Worm (Caenorhabditis elegans) whole organism, L3 larva: ENCODE data around the gene srx-26.

Experiments used
- ZK546.5 ChIP-seq: sonication (generic microtip); optimal IDR thresholded peaks from 2 replicates; lab custom pipeline; 2017; ENCODE audit warnings: missing biosample characterization, missing genetic modification characterization
- aly-2 ChIP-seq: fragments of 150-350 bp; optimal IDR thresholded peaks from 2 replicates; lab custom pipeline; 2014; ENCODE audit warnings: missing biosample characterization, missing genetic modification characterization
- ceh-28 ChIP-seq: fragments of 150-350 bp; optimal IDR thresholded peaks from 2 replicates; lab custom pipeline; 2014; ENCODE audit warnings: missing biosample characterization, missing genetic modification reagents, missing genetic modification characterization
- ceh-82 ChIP-seq: fragments of 150-350 bp; optimal IDR thresholded peaks from 2 replicates; lab custom pipeline; 2014; ENCODE audit warnings: missing biosample characterization, missing genetic modification characterization
- ceh-9 ChIP-seq: sonication (generic microtip); optimal IDR thresholded peaks from 2 replicates; lab custom pipeline; 2018; ENCODE audit warnings: missing biosample characterization, missing genetic modification characterization
- daf-12 ChIP-seq: fragments of 150-350 bp; optimal IDR thresholded peaks from 2 replicates; lab custom pipeline; 2014; ENCODE audit warnings: missing biosample characterization, missing genetic modification reagents, missing genetic modification characterization
- egl-27 ChIP-seq: sonication (generic microtip); optimal IDR thresholded peaks from 4 replicates; lab custom pipeline; 2017; ENCODE audit warnings: missing biosample characterization, missing genetic modification reagents, missing genetic modification characterization
- egl-5 ChIP-seq: fragments of 150-350 bp; optimal IDR thresholded peaks from 2 replicates; lab custom pipeline; 2017; ENCODE audit warnings: missing biosample characterization, missing genetic modification reagents, missing genetic modification characterization, inconsistent platforms
- elt-1 ChIP-seq: fragments of 150-350 bp; optimal IDR thresholded peaks from 2 replicates; lab custom pipeline; 2014; ENCODE audit warnings: missing biosample characterization, missing genetic modification characterization
- elt-2 ChIP-seq: sonication (generic microtip); optimal IDR thresholded peaks from 2 replicates; lab custom pipeline; 2016; ENCODE audit warnings: missing genetic modification reagents, mild to moderate bottlenecking, missing genetic modification characterization, missing compliant biosample characterization
- fkh-10 ChIP-seq: sonication (generic microtip); optimal IDR thresholded peaks from 2 replicates; lab custom pipeline; 2017; ENCODE audit warnings: missing biosample characterization, missing genetic modification reagents, missing genetic modification characterization
- fos-1 ChIP-seq: fragments of 150-350 bp; optimal IDR thresholded peaks from 2 replicates; lab custom pipeline; 2014; ENCODE audit warnings: missing biosample characterization, missing genetic modification characterization
- hmg-11 ChIP-seq: sonication (generic microtip); optimal IDR thresholded peaks from 2 replicates; lab custom pipeline; 2016; ENCODE audit warnings: missing genetic modification characterization, missing compliant biosample characterization
- jun-1 ChIP-seq: fragments of 150-350 bp; optimal IDR thresholded peaks from 2 replicates; lab custom pipeline; 2014; ENCODE audit warnings: missing biosample characterization, missing genetic modification reagents, missing genetic modification characterization
- lin-15B ChIP-seq: fragments of 150-350 bp; optimal IDR thresholded peaks from 2 replicates; lab custom pipeline; 2014; ENCODE audit warnings: missing biosample characterization, missing genetic modification characterization
- mdl-1 ChIP-seq: fragments of 150-350 bp; optimal IDR thresholded peaks from 2 replicates; lab custom pipeline; 2014; ENCODE audit warnings: missing biosample characterization, missing genetic modification characterization
- nhr-11 ChIP-seq: fragments of 150-350 bp; optimal IDR thresholded peaks from 2 replicates; lab custom pipeline; 2014; ENCODE audit warnings: missing biosample characterization, missing genetic modification characterization
- nhr-23 ChIP-seq: fragments of 150-350 bp; optimal IDR thresholded peaks from 2 replicates; lab custom pipeline; 2014; ENCODE audit warnings: missing biosample characterization, missing genetic modification reagents, missing genetic modification characterization
- nhr-43 ChIP-seq: sonication (generic microtip); optimal IDR thresholded peaks from 2 replicates; lab custom pipeline; 2016; ENCODE audit warnings: mild to moderate bottlenecking, missing genetic modification characterization, missing compliant biosample characterization; ENCODE audit not compliant: poor library complexity, severe bottlenecking
- nhr-67 ChIP-seq: fragments of 150-350 bp; optimal IDR thresholded peaks from 2 replicates; lab custom pipeline; 2014; ENCODE audit warnings: missing biosample characterization, missing genetic modification characterization
- nhr-76 ChIP-seq: fragments of 150-350 bp; sonication (generic microtip); optimal IDR thresholded peaks from 5 replicates; lab custom pipeline; 2014; ENCODE audit warnings: missing biosample characterization, missing genetic modification characterization
- pha-4 ChIP-seq: fragments of 150-350 bp; optimal IDR thresholded peaks from 2 replicates; lab custom pipeline; 2014; ENCODE audit warnings: missing biosample characterization, missing genetic modification reagents, missing genetic modification characterization
- skn-1 ChIP-seq: fragments of 150-350 bp; optimal IDR thresholded peaks from 2 replicates; lab custom pipeline; 2014; ENCODE audit warnings: missing biosample characterization, missing genetic modification characterization
- snpc-4 ChIP-seq: fragments of 150-350 bp; optimal IDR thresholded peaks from 2 replicates; lab custom pipeline; 2014; ENCODE audit warnings: missing biosample characterization, missing genetic modification characterization
- tbx-2 ChIP-seq: sonication (generic microtip); optimal IDR thresholded peaks from 2 replicates; lab custom pipeline; 2016; ENCODE audit warnings: mild to moderate bottlenecking, missing genetic modification characterization, missing compliant biosample characterization
- unc-62 ChIP-seq: fragments of 150-350 bp; sonication (generic microtip); optimal IDR thresholded peaks from 4 replicates; lab custom pipeline; 2014; ENCODE audit warnings: missing biosample characterization, missing genetic modification reagents, missing genetic modification characterization
- zag-1 ChIP-seq: fragments of 150-350 bp; optimal IDR thresholded peaks from 2 replicates; lab custom pipeline; 2014; ENCODE audit warnings: missing biosample characterization, missing genetic modification characterization
- ztf-11 ChIP-seq: fragments of 150-350 bp; optimal IDR thresholded peaks from 2 replicates; lab custom pipeline; 2014; ENCODE audit warnings: missing biosample characterization, missing genetic modification characterization
- ztf-4 ChIP-seq: fragments of 150-350 bp; optimal IDR thresholded peaks from 2 replicates; lab custom pipeline; 2014; ENCODE audit warnings: missing biosample characterization, missing genetic modification characterization

Gene srx-26

DNA sequence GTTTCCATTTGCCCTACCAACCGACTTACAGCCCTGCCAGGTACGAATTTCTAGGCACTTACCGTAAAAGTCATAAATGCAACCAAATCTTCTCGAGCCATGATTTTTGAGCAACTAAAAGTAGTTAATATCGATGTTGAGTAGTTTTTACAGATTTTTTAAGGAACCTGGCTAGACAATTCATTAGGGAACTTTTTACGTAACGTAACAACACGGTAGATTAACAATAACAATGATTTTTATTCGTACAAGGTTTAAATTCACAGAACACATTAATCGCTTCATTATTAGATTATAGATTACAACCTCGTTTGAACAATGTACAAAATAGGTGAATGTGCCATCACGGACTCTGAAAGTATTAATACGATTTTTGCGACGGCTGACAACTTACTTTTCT is at the start of gene srx-26:
Gene srx-26 (minus strand): TSS at position 101 of the 400 bp plus-strand sequence.
- TF ChIP-seq jun-1 (tag; lab: Kevin White, UChicago) (no peak), fos-1 (tag; lab: Kevin White, UChicago) (no peak), lin-15B (tag; lab: Kevin White, UChicago) (no peak), ceh-28 (tag; lab: Kevin White, UChicago) (no peak), mdl-1 (no peak), skn-1 (no peak), hmg-11 (tag; lab: Kevin White, UChicago) (no peak), nhr-43 (tag; lab: Kevin White, UChicago) (no peak), zag-1 (tag; lab: Kevin White, UChicago) (no peak), fkh-10 (GFP tag; lab: Kevin White, UChicago) (no peak), nhr-67 (tag; lab: Kevin White, UChicago) (no peak), elt-1 (tag; lab: Kevin White, UChicago) (no peak), tbx-2 (tag; lab: Kevin White, UChicago) (no peak), ztf-11 (tag; lab: Kevin White, UChicago) (no peak), unc-62 (GFP tag; lab: Kevin White, UChicago) (no peak), nhr-11 (tag; lab: Kevin White, UChicago) (no peak), ceh-82 (tag; lab: Kevin White, UChicago) (no peak), nhr-23 (no peak)

DNA sequence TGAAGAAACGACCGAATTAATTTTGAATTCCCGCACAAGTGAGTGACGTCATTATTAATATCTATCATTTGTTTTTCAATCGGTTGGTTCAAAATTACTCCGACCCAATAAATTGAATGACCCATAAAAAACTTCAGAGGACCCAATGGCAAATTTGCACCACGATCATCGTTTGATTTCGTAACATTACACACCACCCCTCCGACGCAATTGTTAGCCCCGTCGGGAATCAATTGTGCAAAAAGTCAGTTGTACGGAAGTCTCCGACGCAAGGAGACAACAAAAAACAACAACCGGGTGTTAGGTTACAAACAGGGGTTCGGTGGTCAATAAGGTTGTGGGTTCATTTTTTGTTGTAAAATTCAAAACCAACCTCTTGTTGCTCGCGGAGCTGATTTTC is 49.0 kb upstream of the srx-26 start:
- TF ChIP-seq pha-4 (tag; lab: Kevin White, UChicago) (peak; percentile 6), ceh-9 (tag; lab: Kevin White, UChicago) (no peak), egl-5 (tag; lab: Kevin White, UChicago) (peak; percentile 78)

- TF ChIP-seq nhr-23 (no peak), ZK546.5 (tag; lab: Kevin White, UChicago) (no peak), ztf-4 (tag; lab: Kevin White, UChicago) (no peak), snpc-4 (tag; lab: Kevin White, UChicago) (no peak), elt-2 (tag; lab: Kevin White, UChicago) (no peak), nhr-76 (tag; lab: Kevin White, UChicago) (no peak), nhr-67 (tag; lab: Kevin White, UChicago) (no peak), zag-1 (tag; lab: Kevin White, UChicago) (no peak)
Measured at ce11 chrV:2800676-2801075, 47.8 kb upstream of the srx-26 start.

DNA sequence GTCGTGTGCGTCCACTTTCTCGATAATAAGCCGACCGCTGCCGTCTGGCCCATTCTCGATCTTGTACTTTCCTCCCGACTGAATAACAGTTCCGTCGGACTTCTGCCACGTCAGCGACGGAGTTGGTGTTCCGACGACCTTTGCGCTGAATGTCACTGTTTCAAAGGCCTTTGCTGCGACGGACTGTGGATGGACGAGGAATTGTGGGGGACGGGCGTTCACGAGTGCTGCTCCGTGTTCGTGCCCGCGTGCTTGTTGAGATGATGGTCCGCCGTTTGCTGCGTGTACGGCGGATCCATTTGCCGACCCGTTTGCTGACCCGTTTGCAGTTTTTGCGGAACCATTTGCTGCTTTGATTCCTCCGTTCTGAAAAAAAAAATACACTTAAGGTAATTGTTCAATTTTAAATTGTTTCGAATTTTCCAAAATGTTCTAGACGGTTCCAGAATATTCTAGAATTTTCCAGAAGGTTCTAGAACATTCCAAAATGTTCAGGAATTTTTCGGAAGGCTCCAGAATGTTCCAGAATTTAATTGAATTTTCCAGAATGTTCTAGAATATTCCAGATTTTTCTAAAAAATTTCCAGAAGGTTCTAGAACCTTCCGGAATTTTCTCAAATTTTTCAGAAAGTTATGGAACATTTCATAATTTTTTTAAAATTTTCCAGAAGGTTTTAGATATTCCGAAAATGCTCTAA is 46.4 kb upstream of the srx-26 start:
- TF ChIP-seq pha-4 (tag; lab: Kevin White, UChicago) (no peak), egl-27 (no peak), ceh-82 (tag; lab: Kevin White, UChicago) (no peak)

DNA sequence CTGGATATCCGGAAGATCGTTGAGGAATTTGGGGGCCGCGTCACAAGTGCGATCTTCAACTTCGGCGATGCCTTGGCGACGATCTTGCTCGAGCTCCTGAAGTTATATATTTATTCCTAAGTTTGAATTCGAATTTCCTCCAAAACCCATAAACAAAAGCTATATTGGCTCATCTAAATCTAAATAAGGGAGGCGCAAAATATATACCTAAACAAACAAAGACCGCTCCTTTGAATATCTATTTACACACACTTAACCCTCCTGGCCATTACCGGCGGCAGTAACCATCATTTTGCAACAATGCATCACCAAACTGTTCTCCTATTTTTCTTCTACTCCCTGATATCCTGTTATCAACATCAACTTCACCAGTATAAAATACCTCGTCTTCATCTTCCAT is 43.1 kb upstream of the srx-26 start, which contains the start of gene F54E2.2:
Gene F54E2.2 (plus strand): TSS at position 301 of the 400 bp plus-strand sequence.
- TF ChIP-seq fos-1 (tag; lab: Kevin White, UChicago) (no peak), ceh-28 (tag; lab: Kevin White, UChicago) (no peak), egl-5 (tag; lab: Kevin White, UChicago) (no peak), aly-2 (tag; lab: Kevin White, UChicago) (no peak), daf-12 (tag; lab: Kevin White, UChicago) (no peak), skn-1 (no peak), ceh-82 (tag; lab: Kevin White, UChicago) (no peak)

DNA sequence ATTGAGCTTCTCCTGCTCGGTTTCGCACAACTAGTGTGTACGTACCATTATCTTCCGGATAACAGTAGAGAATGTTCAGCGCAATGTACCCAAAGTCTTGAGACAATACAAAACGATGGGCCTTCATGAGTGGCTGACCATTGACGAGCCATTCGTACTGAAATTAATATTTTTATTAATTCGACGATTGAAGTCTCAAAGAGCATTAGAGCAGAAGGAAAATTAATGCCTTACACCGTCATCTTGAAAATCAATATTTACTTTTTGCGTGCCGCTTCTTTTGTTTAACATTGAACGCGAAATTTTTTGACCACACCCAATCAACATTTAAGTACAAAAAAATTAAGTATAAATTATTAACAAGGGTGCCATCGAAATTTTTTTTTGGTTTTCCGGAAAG is 40.1 kb upstream of the srx-26 start:
- TF ChIP-seq mdl-1 (no peak), tbx-2 (tag; lab: Kevin White, UChicago) (no peak), aly-2 (tag; lab: Kevin White, UChicago) (no peak), elt-1 (tag; lab: Kevin White, UChicago) (no peak), elt-2 (tag; lab: Kevin White, UChicago) (no peak)
